Worm (Caenorhabditis elegans): ENCODE results near the gene F14D7.6.

ce11 chrV:14268616-14269015 is 32.6 kb upstream of the F14D7.6 start, which contains the start of gene F40G12.4:
- no peak for TF ChIP-seq ref-1 (GFP tag; conservative IDR thresholded peaks at IDR 0.05)
- no peak for TF ChIP-seq ztf-23 (GFP tag; IDR thresholded peaks at IDR 0.05)
- TF ChIP-seq flt-1 (GFP tag; IDR thresholded peaks at IDR 0.05): no peak
- no peak for TF ChIP-seq med-1 (GFP tag; optimal IDR thresholded peaks at IDR 0.05; ENCODE audit: insufficient read depth)
- TF ChIP-seq ztf-29 (GFP tag; IDR thresholded peaks at IDR 0.05): no peak
- no peak for TF ChIP-seq T22C8.4 (GFP tag; IDR thresholded peaks at IDR 0.05)
- no peak for TF ChIP-seq tab-1 (GFP tag; IDR thresholded peaks at IDR 0.05)
- TF ChIP-seq klf-2 (GFP tag; conservative IDR thresholded peaks at IDR 0.05): no peak

All from whole organism, midembryonic.